Fruit fly (Drosophila melanogaster) S2 (cell line): ENCODE measurements around the gene CG13465.

ENCODE experiments used
- CG8478 ChIP-seq: fragments of >200 bp; optimal IDR thresholded peaks from 2 replicates; lab custom pipeline; 2018
- CTCF ChIP-seq, 2 experiments: fragments of >200 bp; optimal IDR thresholded peaks; 2 replicates each; lab custom pipeline; 2018

The CG13465 gene

DNA sequence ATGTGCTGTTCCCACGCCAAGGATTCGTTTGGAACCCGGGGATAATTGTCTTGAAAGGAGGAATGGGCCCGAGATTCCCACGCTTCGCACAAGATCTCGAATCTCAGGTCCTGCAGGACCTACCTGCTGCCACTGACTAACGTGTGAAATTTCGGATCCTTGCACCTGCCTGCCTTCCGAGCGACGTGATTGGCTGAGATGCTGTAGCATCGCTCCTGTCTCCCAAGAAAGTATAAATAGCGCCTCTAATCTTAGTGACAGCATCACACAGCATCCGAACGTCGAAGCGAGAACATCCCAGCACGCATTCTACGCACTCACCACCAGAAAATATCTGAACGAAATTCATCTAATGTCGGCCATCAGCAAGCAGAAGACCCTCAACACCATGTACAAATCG is 30.8 kb upstream of the CG13465 start:
- no peak for TF ChIP-seq CTCF (optimal IDR thresholded peaks at IDR 0.05; lab: Kevin White, UChicago)
- TF ChIP-seq CG8478, result no peak

DNA sequence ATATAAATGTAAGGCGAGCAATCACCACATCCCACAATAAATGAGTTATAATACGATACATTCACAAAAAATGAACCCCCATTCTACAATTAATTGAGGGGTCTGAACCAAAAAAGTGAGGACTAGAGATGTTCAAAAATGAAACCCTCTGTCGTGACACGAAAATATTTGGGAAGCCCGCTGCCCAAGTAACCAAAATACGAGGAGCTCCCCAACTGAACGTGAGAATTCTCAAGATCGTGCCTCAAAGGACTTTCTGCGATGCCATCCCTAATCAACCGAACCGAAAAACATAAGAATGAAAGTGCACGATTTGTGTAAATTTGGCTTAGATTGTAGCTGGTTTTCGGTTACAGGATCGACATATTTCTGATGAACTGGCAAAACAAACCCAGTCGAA is 30.4 kb upstream of the CG13465 start, which contains the start of gene Ocho:
TSS of gene Ocho (plus strand) at position 336 of the 400 bp plus-strand sequence.
- TF ChIP-seq CG8478 (no peak), CTCF (optimal IDR thresholded peaks at IDR 0.05; lab: Kevin White, UChicago) (no peak)

DNA sequence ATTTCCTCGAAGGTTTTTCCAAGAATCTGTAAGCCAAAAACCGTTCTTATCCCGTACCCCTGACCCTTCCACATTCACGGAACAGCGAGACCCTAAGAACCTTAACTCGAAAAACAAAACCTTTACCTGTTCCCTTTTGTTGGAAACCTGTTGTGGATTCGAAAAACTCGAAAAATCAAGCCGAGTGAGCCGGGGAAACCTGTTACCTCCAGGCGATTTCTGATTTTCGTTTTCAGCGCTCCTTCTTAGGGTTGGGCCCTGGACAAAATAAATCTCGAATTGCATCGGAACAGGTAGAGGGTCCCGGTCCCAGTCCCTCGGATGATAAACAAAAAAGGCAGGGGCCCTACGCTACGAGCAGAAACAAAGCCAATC is 29.1 kb upstream of the CG13465 start:
- TF ChIP-seq CG8478 (no peak), CTCF (optimal IDR thresholded peaks at IDR 0.05; lab: Kevin White, UChicago) (no peak)

DNA sequence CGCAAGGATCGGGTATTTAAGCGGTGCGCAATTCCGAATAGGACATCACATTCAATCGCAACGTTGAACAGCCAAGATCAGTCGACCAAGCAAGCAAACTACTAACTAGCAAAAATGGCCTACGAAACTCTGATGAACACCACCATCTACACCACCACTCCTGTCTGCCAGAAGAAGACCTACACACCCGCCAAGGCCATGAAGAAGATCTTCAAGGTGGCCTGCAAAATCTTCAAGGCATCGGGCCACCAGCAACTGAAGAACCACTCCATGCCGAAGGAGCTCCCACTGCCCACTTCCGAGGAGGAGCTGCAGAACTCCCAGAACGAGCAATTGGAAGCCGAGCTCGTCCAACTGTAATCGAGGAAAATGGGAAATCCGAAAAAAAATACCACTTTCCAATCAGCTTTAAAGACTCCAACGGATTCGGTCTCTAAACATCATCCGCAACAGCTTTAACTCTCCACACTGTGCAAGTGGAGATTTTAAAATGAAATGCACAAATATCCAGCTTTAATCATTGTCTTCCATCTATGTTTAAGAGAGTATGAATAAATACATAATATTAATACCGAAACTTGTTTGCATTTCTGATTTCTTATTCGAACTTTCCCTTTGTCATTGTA is 28.6 kb upstream of the CG13465 start, which contains the start of gene Brd:
TSS of gene Brd (plus strand) at position 43 of the 626 bp plus-strand sequence.
- TF ChIP-seq CG8478, result no peak
- no peak for TF ChIP-seq CTCF (optimal IDR thresholded peaks at IDR 0.05; lab: Kevin White, UChicago)

DNA sequence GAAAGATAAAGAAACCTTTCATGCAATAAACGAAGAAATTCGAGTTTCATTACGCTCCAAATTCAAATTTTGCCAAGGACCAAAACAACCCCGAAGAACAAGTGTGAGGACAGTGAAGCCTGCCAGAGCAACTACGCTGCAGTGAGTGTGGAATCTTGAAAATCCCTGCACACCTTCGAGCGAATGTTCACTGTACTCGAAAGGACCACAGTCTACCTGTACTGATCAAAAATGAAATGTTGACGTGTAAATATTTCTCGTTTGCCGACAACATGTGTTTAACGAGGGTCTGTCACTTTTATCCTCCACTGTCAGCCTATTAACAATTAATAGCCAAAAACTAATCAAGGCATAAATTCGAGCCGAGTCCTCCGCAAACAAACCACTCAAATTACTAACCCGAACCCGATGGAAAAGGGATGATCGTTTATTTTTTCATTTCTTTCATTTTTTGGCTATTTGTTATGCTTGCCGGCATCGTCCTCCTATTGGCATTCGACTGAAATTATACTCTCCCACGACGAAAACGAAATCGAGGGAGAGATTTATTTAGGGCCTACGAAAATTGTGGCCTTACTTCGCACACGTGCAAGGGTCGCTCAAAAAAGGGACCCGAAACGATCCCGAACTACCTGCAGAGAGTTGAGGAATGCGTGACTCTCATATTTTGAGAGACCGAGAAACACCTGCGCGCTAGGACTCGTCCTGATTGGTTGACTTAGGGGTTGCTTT is 27.9 kb upstream of the CG13465 start:
- TF ChIP-seq CG8478 (no peak), CTCF (optimal IDR thresholded peaks at IDR 0.05; lab: Kevin White, UChicago) (no peak)

DNA sequence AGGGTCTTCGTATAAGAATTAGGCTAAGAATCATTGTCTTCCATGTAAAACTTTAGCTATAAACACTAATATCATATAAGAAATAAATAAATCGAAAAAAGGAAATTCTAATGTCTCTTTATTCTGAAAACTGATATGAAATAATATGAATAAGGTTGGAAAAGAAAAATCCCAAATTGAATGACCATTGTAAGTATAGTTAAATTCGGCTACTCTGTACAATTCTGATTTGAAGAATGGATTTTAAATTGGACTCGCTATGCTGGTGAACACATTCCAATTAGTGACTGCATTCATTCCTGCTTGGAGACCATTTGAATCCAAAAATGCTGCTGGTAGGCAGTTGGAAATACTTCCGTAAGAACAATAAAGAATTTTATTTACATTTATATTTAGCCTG is 26.1 kb upstream of the CG13465 start:
- TF ChIP-seq CG8478 (no peak), CTCF (optimal IDR thresholded peaks at IDR 0.05; lab: Kevin White, UChicago) (no peak)

DNA sequence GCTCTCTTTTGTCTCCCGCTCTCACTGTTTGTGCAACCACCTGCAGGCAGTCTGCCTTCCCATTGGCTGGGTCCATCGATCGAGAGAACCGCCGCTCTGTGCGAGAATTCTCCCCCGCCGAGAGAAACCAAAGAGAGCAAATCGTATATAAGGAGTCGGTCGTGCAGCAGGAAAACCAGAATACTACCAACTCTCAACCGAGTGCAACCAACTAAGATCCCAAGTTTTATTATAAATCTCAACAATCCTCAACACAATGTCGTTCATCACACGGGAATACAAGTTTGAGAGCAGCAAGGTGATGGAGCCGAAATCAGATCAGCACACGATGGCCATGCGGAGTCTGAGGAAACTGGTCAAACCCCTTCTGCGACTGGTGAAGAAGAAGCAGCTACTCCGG is 25.0 kb upstream of the CG13465 start, which contains the start of gene Tom:
TSS of gene Tom (plus strand) at position 174 of the 400 bp plus-strand sequence.
- TF ChIP-seq CTCF (optimal IDR thresholded peaks at IDR 0.05; lab: Kevin White, UChicago) (no peak), CG8478 (no peak)

DNA sequence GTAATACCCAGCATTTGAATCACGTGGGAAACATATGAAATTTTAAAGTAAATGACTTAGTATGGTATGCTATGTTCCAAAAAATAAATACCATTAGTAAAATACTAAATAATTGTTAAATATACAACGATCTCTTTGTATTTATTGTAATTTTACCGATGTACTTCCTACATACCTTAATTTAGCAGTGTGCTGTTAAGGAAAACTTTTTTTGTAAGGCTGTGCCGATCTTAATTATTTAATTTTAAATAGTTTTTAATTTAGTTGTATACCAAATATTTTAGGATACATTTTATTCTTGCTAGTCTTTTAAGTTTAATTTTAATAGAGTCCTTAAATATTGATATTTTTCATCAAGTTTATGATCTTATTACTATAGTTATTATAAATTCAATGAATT is 24.4 kb upstream of the CG13465 start:
- TF ChIP-seq CG8478 (no peak), CTCF (optimal IDR thresholded peaks at IDR 0.05; lab: Kevin White, UChicago) (no peak)

DNA sequence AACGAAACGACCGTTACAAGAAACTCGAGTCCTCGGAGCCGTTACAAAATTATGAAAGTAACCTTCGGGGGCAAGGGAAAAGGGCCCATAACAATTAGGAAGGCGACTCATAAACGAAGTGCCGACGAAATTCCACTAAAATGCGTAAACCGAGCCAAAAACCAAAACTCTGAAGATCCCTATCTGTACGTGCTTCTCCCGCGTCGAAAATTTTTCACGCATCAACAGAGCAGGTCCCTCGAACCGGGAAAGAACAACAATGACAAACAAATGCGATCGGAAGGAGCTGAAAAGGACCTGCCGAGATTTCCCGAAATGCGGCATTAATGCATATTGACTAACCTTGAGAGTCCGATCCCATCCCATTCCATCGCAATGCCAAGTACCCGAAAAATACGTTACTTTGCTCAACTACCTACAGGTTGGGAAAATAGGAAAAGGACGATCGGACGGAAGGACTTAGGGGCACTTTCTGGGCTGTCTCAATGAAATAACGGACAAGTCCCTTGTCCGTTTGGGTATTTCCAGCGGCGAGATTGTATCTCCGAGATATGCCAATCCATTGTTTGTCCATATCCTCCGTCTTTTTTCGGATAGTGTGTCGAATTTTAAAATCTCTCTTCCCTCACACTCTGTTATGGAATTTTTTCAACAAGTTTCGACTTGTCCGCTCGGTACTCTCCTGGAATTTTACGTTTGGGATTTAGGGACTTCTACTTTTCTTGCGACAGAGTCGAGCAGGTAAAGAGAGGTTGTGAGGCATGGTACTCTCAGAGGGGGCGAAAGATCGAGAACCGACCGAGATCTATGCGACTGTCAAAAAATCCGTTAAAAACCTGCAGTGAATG is 23.8 kb upstream of the CG13465 start:
- no peak for TF ChIP-seq CG8478
- no peak for TF ChIP-seq CTCF (optimal IDR thresholded peaks at IDR 0.05; lab: Kevin White, UChicago)

DNA sequence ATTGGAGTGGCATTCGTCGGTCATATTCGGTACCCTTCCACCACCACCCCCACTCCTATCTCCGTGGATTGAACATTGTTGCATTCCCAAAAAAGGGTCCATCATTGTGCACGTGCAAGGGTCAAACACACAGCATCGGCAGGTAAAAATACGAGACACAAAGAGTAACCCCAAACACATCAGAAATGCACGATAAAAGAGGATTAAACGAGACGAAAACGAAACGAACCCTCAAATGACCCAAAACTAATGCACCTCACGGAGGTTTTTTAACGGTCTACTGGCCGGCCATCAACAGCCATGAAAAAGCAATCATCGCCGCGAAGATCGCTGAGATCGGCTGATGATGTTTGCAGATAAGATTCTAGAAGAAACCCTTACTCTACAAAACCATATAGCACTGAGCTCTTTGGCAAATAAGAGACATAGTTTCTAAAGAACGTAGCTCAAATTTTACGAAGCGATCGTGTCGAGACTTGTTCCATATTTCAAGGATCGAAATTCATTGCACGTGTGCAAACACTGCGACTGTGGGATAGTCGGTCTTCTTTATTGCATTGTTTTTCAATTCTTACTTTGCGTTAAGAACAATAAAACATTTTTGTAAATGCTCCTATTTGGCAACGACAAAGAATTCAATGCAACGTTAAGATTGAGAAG is 22.2 kb upstream of the CG13465 start:
- TF ChIP-seq CG8478, result no peak
- no peak for TF ChIP-seq CTCF (optimal IDR thresholded peaks at IDR 0.05; lab: Kevin White, UChicago)

DNA sequence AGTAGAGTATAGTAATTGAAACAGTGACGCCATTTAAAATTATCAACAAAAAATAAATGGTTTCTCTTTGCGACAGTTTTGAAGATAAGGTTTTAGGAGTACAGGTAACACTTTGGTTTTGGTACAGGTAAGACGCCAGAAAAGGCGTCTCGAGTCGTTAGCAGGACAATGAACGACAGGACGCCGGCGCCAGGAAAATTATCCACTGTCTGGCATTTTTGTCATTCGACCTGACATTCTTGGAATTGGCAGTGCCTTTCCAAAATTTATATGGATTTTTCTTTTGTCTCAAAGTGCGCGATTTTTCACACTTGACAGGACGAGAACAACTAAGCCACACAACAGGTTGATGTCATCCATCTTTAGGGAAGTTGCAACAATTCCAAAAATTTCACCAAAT is 20.7 kb upstream of the CG13465 start:
- TF ChIP-seq CG8478 (no peak), CTCF (optimal IDR thresholded peaks at IDR 0.05; lab: Kevin White, UChicago) (no peak)

DNA sequence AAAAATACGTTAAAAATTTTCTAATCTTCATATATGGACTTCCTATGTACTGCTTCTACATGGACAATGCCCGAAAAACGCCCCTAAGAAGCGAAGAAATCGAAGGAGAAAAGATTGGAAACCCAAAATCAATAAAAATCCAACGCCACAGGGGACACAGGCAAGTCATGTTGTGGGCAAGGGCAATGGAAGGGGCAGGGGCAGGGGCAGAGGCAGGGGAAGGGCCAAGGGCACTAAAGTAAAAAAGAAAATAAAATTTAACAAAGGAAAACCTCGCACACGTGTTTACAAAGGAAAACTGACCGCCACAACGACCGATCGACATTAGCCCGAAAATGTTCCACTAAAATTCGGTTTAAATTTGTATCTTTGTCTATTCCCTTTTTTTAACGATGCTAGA is 18.6 kb upstream of the CG13465 start:
- TF ChIP-seq CTCF (optimal IDR thresholded peaks at IDR 0.05; lab: Kevin White, UChicago) (no peak), CG8478 (no peak)

DNA sequence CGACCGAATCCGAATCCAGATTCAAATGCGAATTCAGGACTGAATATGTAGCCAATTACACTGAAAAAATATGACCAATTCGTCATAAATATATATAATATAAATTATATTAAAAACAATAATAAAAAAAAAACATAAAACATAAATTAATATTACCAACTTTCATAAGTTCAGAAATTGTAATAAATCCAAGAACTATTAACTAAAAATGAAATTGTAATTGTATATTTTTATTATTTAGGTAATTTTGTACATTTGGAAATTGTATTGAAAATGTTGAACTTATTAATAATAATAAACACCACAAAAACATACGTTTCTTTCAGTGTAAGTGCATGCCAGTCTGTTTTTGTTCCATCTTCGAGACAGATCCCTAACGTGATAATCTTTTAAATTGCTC is 16.9 kb upstream of the CG13465 start:
- TF ChIP-seq CTCF (optimal IDR thresholded peaks at IDR 0.05; lab: Kevin White, UChicago) (no peak), CG8478 (no peak)

DNA sequence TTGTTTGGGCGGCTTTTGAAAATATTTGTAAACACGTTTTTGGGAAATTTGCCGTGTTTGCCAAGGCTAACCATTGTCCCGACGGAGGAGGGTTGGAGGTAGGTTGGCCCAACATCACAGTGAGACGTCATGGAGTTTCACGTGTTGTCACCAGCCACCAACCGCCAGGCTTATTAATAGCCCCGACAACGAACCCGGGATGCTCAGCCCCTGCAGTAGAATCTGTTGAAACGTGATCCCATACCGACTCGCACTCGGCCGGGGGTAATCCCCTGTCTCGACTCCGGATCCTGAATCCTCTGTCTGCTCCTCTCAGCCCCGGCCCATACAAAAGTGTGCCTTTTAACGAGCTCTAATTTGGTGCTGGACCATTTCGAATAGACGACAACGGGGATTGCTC is 16.4 kb upstream of the CG13465 start:
- no peak for TF ChIP-seq CG8478
- no peak for TF ChIP-seq CTCF (optimal IDR thresholded peaks at IDR 0.05; lab: Kevin White, UChicago)

DNA sequence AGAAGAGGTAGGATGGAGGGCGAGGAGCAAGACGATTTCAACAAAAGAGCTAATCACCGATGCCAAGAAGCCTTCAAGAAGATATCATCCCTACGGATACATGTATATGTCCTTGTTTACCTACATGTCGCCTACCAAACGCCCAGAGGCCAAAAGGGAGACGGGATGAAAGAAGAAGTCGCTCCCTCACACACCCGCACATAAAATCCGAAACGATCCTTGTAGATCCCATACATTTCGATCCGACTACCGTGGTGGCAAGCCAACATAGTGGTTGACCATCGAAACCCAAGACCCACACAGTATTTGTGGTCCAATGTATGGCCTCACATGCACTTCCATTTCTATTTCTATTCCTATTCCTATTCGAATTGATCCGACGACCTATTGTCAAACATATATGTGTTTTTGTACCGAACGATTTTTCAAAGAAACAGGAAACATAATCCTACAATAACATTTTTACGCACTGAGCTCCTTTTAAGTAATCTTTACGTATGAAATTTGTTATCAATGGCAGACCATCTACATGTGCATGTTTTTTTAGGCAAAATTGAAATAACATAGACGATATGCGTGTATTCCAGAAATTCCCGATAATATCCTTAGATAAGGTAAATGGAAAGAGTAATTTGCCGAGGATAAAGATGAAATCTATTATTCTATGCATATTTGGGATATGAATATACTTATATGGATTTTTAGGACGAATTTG is 14.6 kb upstream of the CG13465 start:
- no peak for TF ChIP-seq CTCF (optimal IDR thresholded peaks at IDR 0.05; lab: Kevin White, UChicago)
- no peak for TF ChIP-seq CG8478
